Worm (Caenorhabditis elegans) whole organism, L1 larva: Measurements from ENCODE around the gene srlf-33.

Source experiments
- irx-1 ChIP-seq: sonication (generic microtip); optimal IDR thresholded peaks from 2 replicates; lab custom pipeline; 2016; ENCODE audit warnings: missing genetic modification characterization, missing compliant biosample characterization
- zag-1 ChIP-seq: fragments of 150-350 bp; optimal IDR thresholded peaks from 2 replicates; lab custom pipeline; 2014; ENCODE audit warnings: missing biosample characterization, missing genetic modification characterization

DNA sequence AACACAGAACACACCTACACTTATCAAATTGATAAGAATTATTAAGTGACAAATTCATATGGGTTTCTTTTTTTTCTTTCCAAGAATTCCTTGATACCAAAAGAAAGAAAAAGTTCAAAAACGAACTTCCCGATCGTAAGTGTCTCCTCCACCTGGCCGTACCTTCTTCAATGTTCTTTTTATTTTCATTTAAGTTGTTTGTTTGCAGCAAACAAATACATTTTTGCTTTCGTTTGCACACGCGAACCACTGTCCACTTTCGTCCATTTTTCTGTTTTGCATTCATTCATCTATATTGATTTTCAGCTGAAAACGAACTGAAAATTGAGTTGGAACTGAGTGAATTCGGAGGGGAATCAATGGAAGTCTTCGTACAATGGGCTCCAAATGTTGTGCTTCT lies 13.5 kb downstream of the srlf-33 start, which contains the start of gene VZK822L.2:
- no peak for TF ChIP-seq irx-1
- TF ChIP-seq zag-1 (tag; lab: Kevin White, UChicago): no peak
